Worm (Caenorhabditis elegans) whole organism, late embryonic: ENCODE results near the gene bckd-1A.

Experiments used
- C08G9.2 ChIP-seq: sonication (generic microtip); optimal IDR thresholded peaks from 2 replicates; lab custom pipeline; 2016; ENCODE audit warnings: mild to moderate bottlenecking, missing genetic modification characterization, moderate library complexity, missing compliant biosample characterization
- F13H6.1 ChIP-seq: sonication (generic microtip); optimal IDR thresholded peaks from 2 replicates; lab custom pipeline; 2016; ENCODE audit warnings: missing genetic modification characterization, missing compliant biosample characterization
- K02D7.2 ChIP-seq: sonication (generic microtip); optimal IDR thresholded peaks from 2 replicates; lab custom pipeline; 2017; ENCODE audit warnings: mild to moderate bottlenecking, missing genetic modification characterization, missing compliant biosample characterization
- K09A11.1 ChIP-seq: sonication (generic microtip); optimal IDR thresholded peaks from 2 replicates; lab custom pipeline; 2017; ENCODE audit warnings: antibody characterized with exemption, mild to moderate bottlenecking, missing genetic modification characterization, missing compliant biosample characterization; ENCODE audit not compliant: insufficient read depth
- ahr-1 ChIP-seq: sonication (generic microtip); optimal IDR thresholded peaks from 2 replicates; lab custom pipeline; 2016; ENCODE audit warnings: missing genetic modification characterization, missing compliant biosample characterization
- ama-1 ChIP-seq: fragments of 150-350 bp; optimal IDR thresholded peaks from 2 replicates; lab custom pipeline; 2014
- ceh-18 ChIP-seq: sonication (generic microtip); optimal IDR thresholded peaks from 2 replicates; lab custom pipeline; 2016; ENCODE audit warnings: missing genetic modification characterization, missing compliant biosample characterization
- ceh-19 ChIP-seq: fragments of 200-800 bp; sonication (Bioruptor generic); optimal IDR thresholded peaks from 2 replicates; lab custom pipeline; 2018; ENCODE audit warnings: mild to moderate bottlenecking, missing genetic modification characterization, missing compliant biosample characterization
- ceh-2 ChIP-seq: sonication (generic microtip); optimal IDR thresholded peaks from 2 replicates; lab custom pipeline; 2016; ENCODE audit warnings: missing genotype, missing genetic modification characterization, missing compliant biosample characterization
- ceh-24 ChIP-seq: sonication (generic microtip); optimal IDR thresholded peaks from 2 replicates; lab custom pipeline; 2016; ENCODE audit warnings: mild to moderate bottlenecking, missing genetic modification characterization, missing compliant biosample characterization
- ceh-31 ChIP-seq: sonication (generic microtip); optimal IDR thresholded peaks from 2 replicates; lab custom pipeline; 2016; ENCODE audit warnings: missing genetic modification characterization, missing compliant biosample characterization
- ceh-34 ChIP-seq: sonication (generic microtip); optimal IDR thresholded peaks from 2 replicates; lab custom pipeline; 2016; ENCODE audit warnings: mild to moderate bottlenecking, missing genetic modification characterization, missing compliant biosample characterization
- ceh-45 ChIP-seq: fragments of 200-800 bp; sonication (Bioruptor generic); IDR thresholded peaks from 2 replicates; pipeline ENCODE4 v1.3.6; 2022; ENCODE audit warnings: missing genetic modification reagents, missing genetic modification characterization, missing compliant biosample characterization
- ceh-48 ChIP-seq: sonication (generic microtip); optimal IDR thresholded peaks from 2 replicates; lab custom pipeline; 2016; ENCODE audit warnings: missing genetic modification characterization, inconsistent platforms, missing compliant biosample characterization
- ceh-6 ChIP-seq: fragments of 200-800 bp; sonication (Bioruptor generic); optimal IDR thresholded peaks from 2 replicates; lab custom pipeline; 2018; ENCODE audit warnings: mild to moderate bottlenecking, missing genetic modification characterization, missing compliant biosample characterization
- che-1 ChIP-seq: sonication (generic microtip); optimal IDR thresholded peaks from 2 replicates; lab custom pipeline; 2016; ENCODE audit warnings: mild to moderate bottlenecking, missing genetic modification characterization, missing compliant biosample characterization
- dmd-4 ChIP-seq: sonication (generic microtip); optimal IDR thresholded peaks from 2 replicates; lab custom pipeline; 2016; ENCODE audit warnings: borderline replicate concordance, missing genetic modification characterization, missing compliant biosample characterization
- elt-2 ChIP-seq: sonication (generic microtip); optimal IDR thresholded peaks from 2 replicates; lab custom pipeline; 2016; ENCODE audit warnings: missing genetic modification reagents, missing genetic modification characterization, missing compliant biosample characterization
- elt-4 ChIP-seq: sonication (generic microtip); optimal IDR thresholded peaks from 2 replicates; lab custom pipeline; 2016; ENCODE audit warnings: missing genetic modification characterization, missing compliant biosample characterization
- ets-4 ChIP-seq: sonication (generic microtip); optimal IDR thresholded peaks from 2 replicates; lab custom pipeline; 2016; ENCODE audit warnings: missing genetic modification characterization, missing compliant biosample characterization
- eyg-1 ChIP-seq: sonication (generic microtip); optimal IDR thresholded peaks from 2 replicates; lab custom pipeline; 2016; ENCODE audit warnings: missing genotype, missing genetic modification characterization, missing compliant biosample characterization
- fax-1 ChIP-seq: sonication (generic microtip); optimal IDR thresholded peaks from 2 replicates; lab custom pipeline; 2016; ENCODE audit warnings: missing genotype, missing genetic modification characterization, missing compliant biosample characterization
- fkh-6 ChIP-seq: sonication (generic microtip); optimal IDR thresholded peaks from 2 replicates; lab custom pipeline; 2016; ENCODE audit warnings: missing genetic modification characterization, missing compliant biosample characterization
- hlh-13 ChIP-seq: fragments of 200-800 bp; sonication (Bioruptor generic); optimal IDR thresholded peaks from 2 replicates; lab custom pipeline; 2018; ENCODE audit warnings: mild to moderate bottlenecking, missing genetic modification characterization, missing compliant biosample characterization
- hlh-8 ChIP-seq: sonication (generic microtip); optimal IDR thresholded peaks from 2 replicates; lab custom pipeline; 2016; ENCODE audit warnings: missing genotype, missing genetic modification characterization, missing compliant biosample characterization
- lim-6 ChIP-seq: sonication (generic microtip); optimal IDR thresholded peaks from 2 replicates; lab custom pipeline; 2016; ENCODE audit warnings: missing genetic modification characterization, missing compliant biosample characterization
- madf-2 ChIP-seq: sonication (generic microtip); optimal IDR thresholded peaks from 2 replicates; lab custom pipeline; 2017; ENCODE audit warnings: missing genetic modification characterization, missing compliant biosample characterization
- nfya-1 ChIP-seq: sonication (generic microtip); optimal IDR thresholded peaks from 2 replicates; lab custom pipeline; 2017; ENCODE audit warnings: missing genetic modification characterization, mild to moderate bottlenecking, missing compliant biosample characterization, antibody characterized with exemption, moderate library complexity
- nhr-11 ChIP-seq: fragments of 150-350 bp; optimal IDR thresholded peaks from 2 replicates; lab custom pipeline; 2014; ENCODE audit warnings: missing biosample characterization, missing genetic modification characterization
- nhr-232 ChIP-seq: sonication (generic microtip); optimal IDR thresholded peaks from 2 replicates; lab custom pipeline; 2016; ENCODE audit warnings: missing genetic modification characterization, missing compliant biosample characterization
- pax-1 ChIP-seq: fragments of 150-350 bp; optimal IDR thresholded peaks from 2 replicates; lab custom pipeline; 2014; ENCODE audit warnings: missing biosample characterization, missing genetic modification characterization
- pha-2 ChIP-seq: sonication (generic microtip); optimal IDR thresholded peaks from 2 replicates; lab custom pipeline; 2017; ENCODE audit warnings: mild to moderate bottlenecking, missing genetic modification characterization, missing compliant biosample characterization
- pha-4 ChIP-seq: fragments of 150-350 bp; optimal IDR thresholded peaks from 2 replicates; lab custom pipeline; 2018; ENCODE audit warnings: missing biosample characterization, missing genetic modification reagents, missing genetic modification characterization
- pqm-1 ChIP-seq: sonication (generic microtip); optimal IDR thresholded peaks from 2 replicates; lab custom pipeline; 2016; ENCODE audit warnings: missing genetic modification characterization, missing compliant biosample characterization
- pros-1 ChIP-seq: fragments of 150-350 bp; optimal IDR thresholded peaks from 2 replicates; lab custom pipeline; 2014; ENCODE audit warnings: missing biosample characterization, missing genetic modification reagents, missing genetic modification characterization
- rnt-1 ChIP-seq: sonication (generic microtip); optimal IDR thresholded peaks from 2 replicates; lab custom pipeline; 2016; ENCODE audit warnings: missing genetic modification characterization, missing compliant biosample characterization
- sox-2 ChIP-seq: fragments of 200-800 bp; sonication (Bioruptor generic); IDR thresholded peaks from 2 replicates; pipeline ENCODE4 v1.3.6; 2022; ENCODE audit warnings: missing genetic modification reagents, missing genetic modification characterization, missing compliant biosample characterization
- tbx-2 ChIP-seq: sonication (generic microtip); optimal IDR thresholded peaks from 2 replicates; lab custom pipeline; 2016; ENCODE audit warnings: missing genetic modification characterization, missing compliant biosample characterization
- tbx-7 ChIP-seq: sonication (generic microtip); optimal IDR thresholded peaks from 2 replicates; lab custom pipeline; 2016; ENCODE audit warnings: missing genotype, missing genetic modification characterization, missing compliant biosample characterization
- ttx-3 ChIP-seq: sonication (generic microtip); optimal IDR thresholded peaks from 2 replicates; lab custom pipeline; 2016; ENCODE audit warnings: missing genetic modification reagents, missing genetic modification characterization, missing compliant biosample characterization
- unc-42 ChIP-seq: sonication (generic microtip); optimal IDR thresholded peaks from 2 replicates; lab custom pipeline; 2016; ENCODE audit warnings: missing genotype, missing genetic modification characterization, missing compliant biosample characterization
- unc-55 ChIP-seq: sonication (generic microtip); optimal IDR thresholded peaks from 2 replicates; lab custom pipeline; 2017; ENCODE audit warnings: missing biosample characterization, missing genetic modification reagents, missing genetic modification characterization

The bckd-1A gene

DNA sequence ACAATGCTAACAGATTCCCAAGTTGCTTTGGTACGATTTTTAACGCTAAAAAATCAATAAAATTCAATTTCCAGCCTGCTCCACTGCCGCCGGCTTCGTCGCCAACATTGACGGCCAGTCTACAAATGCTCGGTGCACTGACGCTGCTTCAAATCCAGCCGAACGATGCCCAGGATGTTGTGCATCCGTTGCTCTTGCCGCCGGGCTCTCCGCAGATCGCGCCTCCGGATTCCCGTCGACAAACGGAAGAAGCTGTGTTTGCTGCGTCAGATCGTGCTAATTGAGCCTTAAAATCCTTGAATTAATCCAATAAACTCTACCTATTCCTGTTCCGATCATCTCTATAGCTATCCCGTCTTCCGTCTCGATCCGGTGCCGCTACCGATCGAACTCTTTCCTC lies 41.2 kb downstream of the bckd-1A start:
- TF ChIP-seq pros-1 = no peak
- no peak for TF ChIP-seq elt-2 (tag; lab: Kevin White, UChicago)
- TF ChIP-seq ceh-18 (tag; lab: Kevin White, UChicago) = no peak
- TF ChIP-seq sox-2 (GFP tag; lab: Robert Waterston, UW) = no peak
- TF ChIP-seq ets-4 (tag; lab: Kevin White, UChicago) = no peak
- TF ChIP-seq C08G9.2 = no peak
- TF ChIP-seq hlh-8 (tag; lab: Kevin White, UChicago) = no peak
- TF ChIP-seq dmd-4 (tag; lab: Kevin White, UChicago) = no peak
- no peak for TF ChIP-seq tbx-2 (tag; lab: Kevin White, UChicago)
- TF ChIP-seq ttx-3 (tag; lab: Kevin White, UChicago) = no peak
- TF ChIP-seq che-1 (tag; lab: Kevin White, UChicago) = no peak
- TF ChIP-seq ahr-1 (tag; lab: Kevin White, UChicago) = no peak
- no peak for TF ChIP-seq ceh-48

DNA sequence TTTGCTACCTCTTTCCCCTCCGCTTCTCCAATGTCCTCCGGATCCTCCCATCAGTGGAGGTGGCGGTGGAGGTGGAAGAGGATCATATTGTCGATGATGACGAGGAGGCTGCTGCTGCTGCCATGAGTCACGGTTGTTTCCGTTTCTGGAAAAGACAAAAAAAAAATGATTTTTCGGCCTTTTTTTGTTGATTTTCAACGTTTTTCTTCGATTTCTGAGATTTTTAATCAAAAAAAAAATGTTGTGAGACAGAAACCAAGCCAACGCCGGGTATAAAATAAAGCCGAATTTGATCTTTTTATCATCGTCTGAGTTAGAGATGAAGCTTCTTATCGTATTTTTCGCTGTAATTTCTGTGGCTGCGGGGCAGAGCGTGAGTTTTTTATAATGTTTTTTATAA lies 42.7 kb downstream of the bckd-1A start, which contains the start of gene Y37D8A.19:
Gene Y37D8A.19 (plus strand): TSS at position 301 of the 400 bp plus-strand sequence.
- TF ChIP-seq unc-55 (GFP tag; lab: Kevin White, UChicago) (no peak), ceh-34 (tag; lab: Kevin White, UChicago) (no peak), ahr-1 (tag; lab: Kevin White, UChicago) (no peak), ceh-24 (tag; lab: Kevin White, UChicago) (no peak), ceh-45 (GFP tag; lab: Robert Waterston, UW) (no peak), elt-2 (tag; lab: Kevin White, UChicago) (no peak)

ce11 chrIII:12925947-12926607 lies 46.2 kb downstream of the bckd-1A start, which contains the start of the genes npp-25 and mrps-10:
Gene npp-25 (minus strand): TSS chrIII:12925997.
Gene mrps-10 (plus strand): TSS chrIII:12926557.
- TF ChIP-seq che-1 (tag; lab: Kevin White, UChicago) (no peak), elt-2 (tag; lab: Kevin White, UChicago) (peak; percentile 8), pax-1 (tag; lab: Kevin White, UChicago) (peak; percentile 6), hlh-13 (no peak), unc-42 (peak; percentile 61), pha-2 (tag; lab: Kevin White, UChicago) (no peak), fax-1 (tag; lab: Kevin White, UChicago) (no peak), rnt-1 (tag; lab: Kevin White, UChicago) (no peak), ama-1 (lab: Kevin White, UChicago) (no peak), nhr-232 (tag; lab: Kevin White, UChicago) (no peak)

DNA sequence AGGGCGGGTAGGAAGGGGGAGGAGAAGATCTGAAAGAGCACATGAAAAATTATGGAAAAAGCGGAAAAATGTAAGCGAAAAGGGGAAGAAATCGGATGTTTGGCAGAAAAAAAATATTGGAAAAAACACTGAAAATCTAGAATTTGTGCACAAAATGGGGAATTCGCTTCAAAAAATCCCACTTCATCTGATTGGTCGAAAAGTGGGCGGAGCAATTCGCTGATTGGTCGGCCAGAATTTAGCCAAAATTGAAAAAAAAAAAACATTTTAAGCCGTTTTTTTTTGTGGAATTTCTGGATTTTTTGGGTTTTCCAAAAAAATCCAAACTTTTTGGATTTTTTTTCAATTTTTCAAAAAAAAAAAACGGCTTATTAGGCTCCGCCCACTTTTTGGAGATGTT lies 51.5 kb downstream of the bckd-1A start:
- TF ChIP-seq nfya-1 (tag; lab: Kevin White, UChicago) (peak; percentile 85), fkh-6 (tag; lab: Kevin White, UChicago) (no peak), unc-42 (no peak), ceh-31 (tag; lab: Kevin White, UChicago) (no peak), elt-4 (tag; lab: Kevin White, UChicago) (no peak), nhr-232 (tag; lab: Kevin White, UChicago) (no peak), C08G9.2 (no peak)

DNA sequence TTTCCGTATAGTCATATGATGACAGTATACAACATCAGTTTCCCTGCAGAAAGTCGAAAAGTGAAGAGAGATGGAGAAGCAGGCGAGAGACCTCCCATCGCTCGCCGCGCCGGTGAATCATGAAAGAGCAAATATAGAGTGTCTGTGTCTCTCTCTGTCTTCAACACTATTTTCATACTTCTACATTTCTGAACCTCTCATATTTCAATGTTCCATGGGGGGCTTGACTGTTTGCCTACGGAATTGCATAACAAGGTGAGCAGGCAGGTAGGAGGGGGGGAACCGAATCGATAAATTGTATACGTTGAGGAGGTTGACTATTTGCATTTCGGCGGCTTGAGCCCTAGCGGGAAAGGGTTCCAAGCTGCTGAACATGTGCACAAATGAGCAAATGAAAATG lies 52.4 kb downstream of the bckd-1A start:
- TF ChIP-seq madf-2 (tag; lab: Kevin White, UChicago) (no peak), eyg-1 (tag; lab: Kevin White, UChicago) (no peak), pqm-1 (tag; lab: Kevin White, UChicago) (no peak), nfya-1 (tag; lab: Kevin White, UChicago) (peak; percentile 49), pha-4 (no peak), lim-6 (no peak), K09A11.1 (tag; lab: Kevin White, UChicago) (no peak), F13H6.1 (no peak), pax-1 (tag; lab: Kevin White, UChicago) (peak; percentile 77), fkh-6 (tag; lab: Kevin White, UChicago) (no peak), ceh-19 (GFP tag; lab: Kevin White, UChicago) (peak; percentile 54), ceh-2 (tag; lab: Kevin White, UChicago) (peak; percentile 53), sox-2 (GFP tag; lab: Robert Waterston, UW) (no peak), tbx-7 (tag; lab: Kevin White, UChicago) (no peak), nhr-11 (no peak), unc-55 (GFP tag; lab: Kevin White, UChicago) (no peak), K02D7.2 (no peak), ceh-48 (no peak), ama-1 (lab: Kevin White, UChicago) (no peak), unc-42 (no peak), ets-4 (tag; lab: Kevin White, UChicago) (peak; percentile 8), tbx-2 (tag; lab: Kevin White, UChicago) (peak; percentile 40), ceh-6 (no peak), ceh-34 (tag; lab: Kevin White, UChicago) (peak; percentile 75)
